Worm (Caenorhabditis elegans): ENCODE data around the gene C39F7.5.

- TF ChIP-seq unc-62 (GFP tag; optimal IDR thresholded peaks at IDR 0.05) (no peak), hlh-4 (tag; optimal IDR thresholded peaks at IDR 0.05) (no peak), ceh-90 (tag; optimal IDR thresholded peaks at IDR 0.05) (no peak), ztf-4 (tag; optimal IDR thresholded peaks at IDR 0.05) (no peak)
Observed at ce11 chrV:1307730-1308129, 43.2 kb downstream of the C39F7.5 start.
